Worm (Caenorhabditis elegans) whole organism, L4 larva: ENCODE measurements around the gene irld-2.

Experiments used
- F10B5.3 ChIP-seq: sonication (generic microtip); optimal IDR thresholded peaks from 2 replicates; lab custom pipeline; 2016; ENCODE audit warnings: mild to moderate bottlenecking, missing genetic modification characterization, missing compliant biosample characterization
- ama-1 ChIP-seq: fragments of 150-350 bp; optimal IDR thresholded peaks from 2 replicates; lab custom pipeline; 2014; ENCODE audit warnings: inconsistent platforms, mixed read lengths
- ceh-82 ChIP-seq: sonication (generic microtip); optimal IDR thresholded peaks from 2 replicates; lab custom pipeline; 2017; ENCODE audit warnings: missing biosample characterization, missing genetic modification characterization
- fos-1 ChIP-seq: fragments of 150-350 bp; optimal IDR thresholded peaks from 2 replicates; lab custom pipeline; 2014; ENCODE audit warnings: missing biosample characterization, missing genetic modification characterization
- jun-1 ChIP-seq: fragments of 150-350 bp; optimal IDR thresholded peaks from 2 replicates; lab custom pipeline; 2014; ENCODE audit warnings: missing biosample characterization, missing genetic modification reagents, missing genetic modification characterization
- lsy-2 ChIP-seq, 2 experiments: fragments of 150-350 bp in 1 of 2; sonication (generic microtip) in 1 of 2; optimal IDR thresholded peaks; 2 replicates each; lab custom pipeline; 2014 to 2017; ENCODE audit warnings: missing biosample characterization in 2 of 2, missing genetic modification characterization in 2 of 2
- nhr-11 ChIP-seq: fragments of 150-350 bp; optimal IDR thresholded peaks from 2 replicates; lab custom pipeline; 2014; ENCODE audit warnings: missing biosample characterization, missing genetic modification characterization
- nhr-237 ChIP-seq: sonication (generic microtip); optimal IDR thresholded peaks from 2 replicates; lab custom pipeline; 2017; ENCODE audit warnings: missing biosample characterization, missing genetic modification characterization
- pqm-1 ChIP-seq: sonication (generic microtip); optimal IDR thresholded peaks from 2 replicates; lab custom pipeline; 2017; ENCODE audit warnings: missing biosample characterization, missing genetic modification characterization
- spr-3 ChIP-seq: fragments of 200-800 bp; sonication (Bioruptor generic); optimal IDR thresholded peaks from 2 replicates; lab custom pipeline; 2018; ENCODE audit warnings: mild to moderate bottlenecking, missing genetic modification characterization, missing compliant biosample characterization

- no peak for TF ChIP-seq fos-1 (tag; lab: Kevin White, UChicago)
- no peak for TF ChIP-seq nhr-237 (tag; lab: Kevin White, UChicago)
- no peak for TF ChIP-seq ceh-82 (tag; lab: Kevin White, UChicago)
- TF ChIP-seq nhr-11 = no peak
- no peak for TF ChIP-seq ama-1
- TF ChIP-seq F10B5.3 = no peak
- TF ChIP-seq jun-1 (tag; lab: Kevin White, UChicago) = no peak
- no peak for TF ChIP-seq pqm-1 (tag; lab: Kevin White, UChicago)
- no peak for TF ChIP-seq spr-3 (GFP tag; lab: Kevin White, UChicago)
- TF ChIP-seq lsy-2 (tag; optimal IDR thresholded peaks at IDR 0.05; lab: Kevin White, UChicago) = no peak
Observed at ce11 chrX:13376185-13376584, 18.7 kb downstream of the irld-2 start.
